Fruit fly (Drosophila melanogaster): Measurements from ENCODE around the gene Osi8.

Gene Osi8

DNA sequence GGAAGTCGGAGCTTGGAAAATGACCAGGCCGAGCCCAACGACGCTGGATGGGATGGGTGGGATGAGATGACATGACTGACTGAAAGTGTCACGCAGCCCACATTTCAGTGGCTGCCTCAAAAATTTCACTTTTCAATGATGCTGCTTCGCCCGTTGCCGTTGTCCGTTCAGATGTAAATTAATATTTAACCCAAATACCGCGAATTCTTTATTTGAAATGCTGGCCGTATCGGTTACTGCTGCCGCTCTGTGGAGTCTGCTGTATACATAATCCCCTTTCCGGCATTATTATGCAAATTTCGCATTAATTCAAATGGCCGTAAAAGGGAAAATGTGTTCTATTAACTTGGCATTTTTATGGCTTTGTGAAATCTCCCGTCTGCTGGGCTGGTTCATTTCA is 24.7 kb upstream of the Osi8 start:
- no peak for TF ChIP-seq EcR (GFP tag; optimal IDR thresholded peaks at IDR 0.05)
- no peak for TF ChIP-seq psq (optimal IDR thresholded peaks at IDR 0.05)
- no peak for TF ChIP-seq CG8478 (optimal IDR thresholded peaks at IDR 0.05)
- no peak for TF ChIP-seq pan (optimal IDR thresholded peaks at IDR 0.05)
- TF ChIP-seq usp (GFP tag; optimal IDR thresholded peaks at IDR 0.05) = no peak
- TF ChIP-seq Dll (optimal IDR thresholded peaks at IDR 0.05) = no peak

DNA sequence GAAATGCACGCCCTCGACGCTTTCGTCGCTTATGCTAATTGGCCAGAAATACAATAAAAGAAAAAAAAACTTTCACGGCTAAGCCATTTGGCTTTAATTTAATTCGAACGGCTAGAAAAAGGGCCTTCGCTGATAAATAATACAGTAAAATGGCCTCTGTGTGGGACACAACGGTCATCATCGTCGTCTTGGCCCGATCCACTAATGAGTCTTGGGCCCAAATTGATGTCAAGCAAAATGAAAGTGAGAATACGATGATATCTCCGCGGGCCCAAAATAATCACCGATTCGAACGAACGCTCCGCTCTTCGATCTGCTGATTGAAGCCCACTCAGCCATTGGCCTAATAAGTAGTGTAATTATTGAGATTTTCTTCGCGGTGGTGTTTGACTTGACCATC is 23.6 kb upstream of the Osi8 start:
- TF ChIP-seq Dll (optimal IDR thresholded peaks at IDR 0.05) = no peak
- TF ChIP-seq psq (optimal IDR thresholded peaks at IDR 0.05) = no peak
- no peak for TF ChIP-seq EcR (GFP tag; optimal IDR thresholded peaks at IDR 0.05)
- no peak for TF ChIP-seq pan (optimal IDR thresholded peaks at IDR 0.05)
- TF ChIP-seq usp (GFP tag; optimal IDR thresholded peaks at IDR 0.05) = no peak
- no peak for TF ChIP-seq CG8478 (optimal IDR thresholded peaks at IDR 0.05)

DNA sequence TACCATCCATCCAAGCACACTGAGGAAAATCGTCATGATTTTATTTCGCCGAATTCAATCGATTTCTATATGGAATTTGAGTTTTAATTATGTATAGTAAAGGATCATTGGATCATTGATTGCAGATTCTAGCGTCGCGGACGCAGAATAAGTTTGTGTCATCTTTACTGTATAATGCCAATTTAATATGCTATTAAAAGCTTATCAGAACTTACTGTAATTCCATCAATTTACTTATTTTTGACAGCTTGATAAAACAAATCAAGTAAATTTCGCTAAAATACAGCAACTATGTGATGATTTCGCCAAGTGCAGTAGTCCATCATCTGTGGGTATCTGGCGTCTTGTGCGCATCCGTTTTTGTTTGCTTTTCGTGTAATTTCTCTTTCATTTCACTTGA is 21.9 kb upstream of the Osi8 start:
- TF ChIP-seq usp (GFP tag; optimal IDR thresholded peaks at IDR 0.05) = no peak
- TF ChIP-seq CG8478 (optimal IDR thresholded peaks at IDR 0.05) = no peak
- no peak for TF ChIP-seq psq (optimal IDR thresholded peaks at IDR 0.05)
- TF ChIP-seq Dll (optimal IDR thresholded peaks at IDR 0.05) = no peak
- no peak for TF ChIP-seq EcR (GFP tag; optimal IDR thresholded peaks at IDR 0.05)
- no peak for TF ChIP-seq pan (optimal IDR thresholded peaks at IDR 0.05)

DNA sequence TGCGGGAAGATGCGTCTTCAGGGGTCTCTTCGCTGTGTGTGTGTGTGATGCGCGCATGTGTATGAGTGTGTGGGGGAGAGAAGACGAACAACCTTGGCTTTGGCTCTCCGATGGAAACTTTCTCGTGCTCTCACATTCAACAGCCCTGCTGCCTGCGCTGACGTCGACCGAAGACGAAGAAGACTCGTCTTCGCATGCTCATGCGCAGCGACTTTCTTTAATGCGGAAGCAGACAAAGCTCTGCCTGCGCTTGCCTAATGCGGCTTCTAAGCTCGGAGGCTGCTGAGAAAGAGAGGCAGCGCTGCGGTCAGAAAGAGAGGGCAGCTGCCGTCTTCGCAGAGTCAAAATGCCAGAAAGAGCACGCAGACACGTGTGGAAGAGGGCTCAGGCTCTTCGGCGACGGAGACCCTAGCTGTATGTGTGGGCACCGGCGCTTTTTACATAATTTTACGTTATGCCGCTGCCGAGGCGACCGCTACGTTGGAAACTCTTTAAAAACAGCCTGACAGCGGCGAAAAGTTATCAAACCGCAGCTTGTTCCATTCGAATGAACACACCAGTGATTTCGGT is 20.7 kb upstream of the Osi8 start, which contains the start of gene Osi6:
TSS of gene Osi6 (plus strand) at position 520 of the 570 bp plus-strand sequence.
- TF ChIP-seq Dll (optimal IDR thresholded peaks at IDR 0.05) (peak; percentile 29), usp (GFP tag; optimal IDR thresholded peaks at IDR 0.05) (no peak)

DNA sequence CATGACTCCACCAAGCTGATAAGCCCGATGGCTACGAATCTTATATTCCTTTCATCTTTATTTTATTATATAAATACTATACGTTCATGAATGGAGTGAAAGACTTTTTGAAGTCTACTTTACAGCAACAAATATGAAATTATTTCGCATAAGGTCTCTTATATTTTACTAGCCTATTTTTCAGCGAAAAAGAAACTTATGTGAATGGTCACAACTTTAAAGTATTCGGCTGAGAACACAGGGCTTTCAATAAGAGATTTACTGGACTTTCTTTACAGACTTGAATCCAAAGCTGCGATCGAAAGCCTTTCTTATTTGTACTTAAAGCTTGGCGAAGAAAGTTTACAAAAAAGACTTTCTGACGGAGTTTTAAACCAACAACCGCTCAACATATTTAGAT is 16.0 kb upstream of the Osi8 start:
- TF ChIP-seq pan (optimal IDR thresholded peaks at IDR 0.05) = no peak

DNA sequence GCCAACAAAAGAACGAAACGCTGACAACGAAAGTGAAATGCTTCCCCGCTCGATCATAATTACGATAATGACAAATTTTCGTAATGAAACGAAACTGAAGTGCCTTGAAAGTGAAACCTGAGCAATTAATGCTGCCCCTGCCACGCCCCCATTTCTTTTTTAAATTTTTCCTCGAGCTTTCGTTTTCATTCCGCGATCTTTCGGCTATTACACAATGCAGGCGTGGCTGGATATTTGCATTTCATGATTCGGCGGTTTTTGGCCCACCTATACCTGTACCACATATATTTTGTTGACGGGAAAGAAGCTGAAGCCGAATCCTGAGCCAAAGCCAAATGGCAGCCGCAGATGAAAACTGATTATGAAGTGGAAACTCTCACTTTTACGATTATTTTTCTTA is 14.7 kb upstream of the Osi8 start:
- TF ChIP-seq EcR (GFP tag; optimal IDR thresholded peaks at IDR 0.05) (no peak), CG8478 (optimal IDR thresholded peaks at IDR 0.05) (no peak), pan (optimal IDR thresholded peaks at IDR 0.05) (no peak), Dll (optimal IDR thresholded peaks at IDR 0.05) (no peak), psq (optimal IDR thresholded peaks at IDR 0.05) (no peak), usp (GFP tag; optimal IDR thresholded peaks at IDR 0.05) (no peak)

DNA sequence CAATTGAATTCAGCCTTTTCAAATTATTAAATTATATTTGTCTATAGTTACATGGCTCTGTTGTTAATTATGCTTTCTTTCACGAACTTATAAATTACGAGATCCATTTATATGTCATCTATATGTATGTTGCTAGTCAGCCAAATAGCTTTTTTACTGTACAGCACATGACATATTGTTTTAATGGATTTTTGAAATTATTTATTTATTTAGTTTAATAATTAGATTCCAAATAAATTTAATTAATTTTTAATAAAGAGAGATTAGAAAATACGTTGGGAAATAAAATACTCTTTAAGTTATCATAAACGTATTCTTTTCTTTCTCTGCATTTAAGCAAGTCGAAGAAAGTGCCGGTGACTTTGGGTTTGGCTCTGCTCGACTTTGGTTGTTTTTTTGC is 13.7 kb upstream of the Osi8 start:
- no peak for TF ChIP-seq psq (optimal IDR thresholded peaks at IDR 0.05)
- no peak for TF ChIP-seq usp (GFP tag; optimal IDR thresholded peaks at IDR 0.05)
- no peak for TF ChIP-seq EcR (GFP tag; optimal IDR thresholded peaks at IDR 0.05)
- TF ChIP-seq pan (optimal IDR thresholded peaks at IDR 0.05) = no peak
- no peak for TF ChIP-seq Dll (optimal IDR thresholded peaks at IDR 0.05)
- TF ChIP-seq CG8478 (optimal IDR thresholded peaks at IDR 0.05) = no peak

DNA sequence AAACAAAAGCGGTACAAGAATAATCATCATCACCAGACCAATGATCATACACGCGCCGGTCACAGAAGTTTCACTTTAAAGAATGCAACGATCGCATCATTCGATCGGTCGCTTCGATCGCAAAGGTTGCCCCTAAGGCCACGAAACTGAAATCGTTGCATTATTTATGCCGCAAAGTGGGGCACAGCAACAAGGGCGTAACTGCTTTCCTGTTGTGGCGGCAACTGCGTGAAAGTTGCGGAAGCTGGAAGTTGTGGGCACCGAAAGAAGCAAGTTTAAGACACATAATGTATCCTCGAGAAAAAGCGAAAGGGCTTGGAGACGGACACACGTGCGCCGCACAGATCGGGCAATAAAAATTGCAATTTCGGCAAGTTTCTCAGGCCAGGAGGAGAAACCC is 10.9 kb upstream of the Osi8 start:
- peak; percentile 59 for TF ChIP-seq Dll (optimal IDR thresholded peaks at IDR 0.05)
- TF ChIP-seq CG8478 (optimal IDR thresholded peaks at IDR 0.05) = no peak
- TF ChIP-seq EcR (GFP tag; optimal IDR thresholded peaks at IDR 0.05) = no peak

DNA sequence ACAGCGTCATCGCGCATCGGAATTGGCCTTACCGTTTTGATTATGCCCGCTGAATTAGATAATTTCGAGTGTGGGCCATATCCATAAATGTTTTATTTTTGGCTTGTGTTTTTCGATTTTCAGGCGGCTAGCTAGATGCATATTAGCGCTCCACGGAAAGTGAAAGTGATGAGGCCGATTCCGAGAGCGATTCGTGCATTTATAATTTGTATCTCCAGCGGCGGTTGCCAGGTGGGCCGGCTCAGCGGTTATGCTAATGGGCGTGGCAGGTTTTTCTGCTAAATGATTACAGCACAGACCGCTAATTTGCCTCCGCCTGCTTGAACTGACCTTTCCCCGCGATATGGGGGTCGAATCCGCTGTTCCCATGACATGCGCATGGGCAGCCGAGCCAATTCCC is 10.0 kb upstream of the Osi8 start:
- no peak for TF ChIP-seq pan (optimal IDR thresholded peaks at IDR 0.05)
- no peak for TF ChIP-seq EcR (GFP tag; optimal IDR thresholded peaks at IDR 0.05)
- no peak for TF ChIP-seq usp (GFP tag; optimal IDR thresholded peaks at IDR 0.05)
- no peak for TF ChIP-seq psq (optimal IDR thresholded peaks at IDR 0.05)
- TF ChIP-seq Dll (optimal IDR thresholded peaks at IDR 0.05) = no peak
- TF ChIP-seq CG8478 (optimal IDR thresholded peaks at IDR 0.05) = no peak

DNA sequence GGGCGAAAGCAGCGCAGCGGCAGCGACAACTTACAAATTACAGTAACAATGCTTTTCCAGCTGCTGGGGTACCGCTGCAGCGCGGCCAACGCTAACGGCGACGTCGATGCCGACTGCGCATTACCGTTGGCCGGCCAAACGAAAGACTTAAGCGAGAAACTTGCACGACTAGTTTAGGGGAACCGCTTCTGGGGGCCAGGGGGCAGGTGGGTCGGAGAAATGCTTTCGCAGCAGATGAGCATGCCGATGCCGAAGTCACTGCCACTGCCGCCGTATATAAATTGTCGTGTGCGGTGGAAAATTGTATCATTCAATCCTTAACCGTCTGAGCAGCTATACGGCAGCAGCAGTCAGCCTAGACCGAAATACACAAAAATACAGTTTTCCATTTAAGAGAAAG is 6.3 kb upstream of the Osi8 start, which contains the start of gene Osi7:
TSS of gene Osi7 (plus strand) at position 301 of the 400 bp plus-strand sequence.
- TF ChIP-seq pan (optimal IDR thresholded peaks at IDR 0.05) = no peak
- no peak for TF ChIP-seq EcR (GFP tag; optimal IDR thresholded peaks at IDR 0.05)
- TF ChIP-seq usp (GFP tag; optimal IDR thresholded peaks at IDR 0.05) = no peak
- no peak for TF ChIP-seq Dll (optimal IDR thresholded peaks at IDR 0.05)
- TF ChIP-seq CG8478 (optimal IDR thresholded peaks at IDR 0.05) = no peak
- no peak for TF ChIP-seq psq (optimal IDR thresholded peaks at IDR 0.05)

DNA sequence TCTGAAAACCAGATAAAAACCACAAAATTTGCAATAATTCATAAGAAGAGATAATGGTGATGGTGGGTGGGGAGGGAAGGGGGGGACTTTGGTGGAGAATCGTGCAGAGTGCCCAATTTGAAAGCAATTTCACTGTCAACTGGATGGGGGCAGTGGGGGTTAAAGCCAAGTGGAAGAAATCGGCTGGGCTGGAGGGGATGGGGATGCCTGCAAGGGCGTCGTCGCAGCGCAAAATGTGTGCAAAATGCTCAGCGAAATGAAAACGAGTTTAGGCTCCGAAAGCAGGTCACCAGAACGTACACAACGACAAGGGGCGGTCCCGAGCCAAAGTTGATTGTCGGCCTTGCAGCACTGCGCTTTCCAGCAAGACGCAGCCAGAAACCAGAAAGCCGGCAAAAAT is 2.2 kb upstream of the Osi8 start:
- TF ChIP-seq CG8478 (optimal IDR thresholded peaks at IDR 0.05) (no peak), Dll (optimal IDR thresholded peaks at IDR 0.05) (peak; percentile 64)

DNA sequence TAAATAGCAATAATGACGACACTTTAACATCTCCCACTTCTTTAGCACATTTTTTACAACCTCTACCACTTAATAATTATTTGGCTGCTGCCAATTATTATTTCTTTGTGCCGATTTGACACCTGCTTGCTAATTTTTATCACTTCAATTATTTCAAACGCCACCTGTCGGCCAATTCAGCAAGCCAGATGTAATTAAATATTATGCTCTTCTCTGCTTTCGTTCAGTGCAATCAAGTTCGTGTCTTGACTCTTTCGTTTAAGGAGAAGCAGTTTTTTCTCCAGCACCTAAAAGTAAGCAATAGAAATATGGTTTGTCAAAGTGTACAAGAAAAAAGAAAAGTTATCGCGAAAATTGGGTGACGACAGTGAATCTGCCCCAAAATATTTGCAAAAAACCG is 537 bp upstream of the Osi8 start:
- TF ChIP-seq EcR (GFP tag; optimal IDR thresholded peaks at IDR 0.05) (no peak), pan (optimal IDR thresholded peaks at IDR 0.05) (no peak), CG8478 (optimal IDR thresholded peaks at IDR 0.05) (no peak), Dll (optimal IDR thresholded peaks at IDR 0.05) (no peak), psq (optimal IDR thresholded peaks at IDR 0.05) (no peak), usp (GFP tag; optimal IDR thresholded peaks at IDR 0.05) (no peak)

DNA sequence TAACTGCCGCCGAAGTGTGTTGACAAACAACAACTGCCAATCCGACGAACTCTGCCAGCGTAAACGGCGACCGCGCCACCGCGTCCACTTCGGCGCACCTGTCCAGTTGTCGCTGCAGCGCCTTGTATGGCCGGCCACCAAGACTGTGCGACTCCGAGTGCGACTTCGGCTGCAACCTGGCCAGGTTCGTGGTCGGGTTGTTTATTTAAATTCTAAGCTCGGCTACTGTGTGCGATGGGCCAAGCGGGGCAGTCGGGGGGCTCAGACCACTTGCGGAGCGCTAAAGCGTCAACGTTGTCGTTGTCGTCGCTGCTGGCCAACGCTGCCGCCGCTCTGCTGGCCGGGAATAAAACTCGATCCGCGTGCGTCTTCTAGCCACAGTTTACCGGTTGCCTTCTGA is 4.9 kb downstream of the Osi8 start, which contains the start of gene Osi9:
TSS of gene Osi9 (plus strand) at position 375 of the 400 bp plus-strand sequence.
- TF ChIP-seq usp (GFP tag; optimal IDR thresholded peaks at IDR 0.05) = no peak
- no peak for TF ChIP-seq psq (optimal IDR thresholded peaks at IDR 0.05)
- no peak for TF ChIP-seq Dll (optimal IDR thresholded peaks at IDR 0.05)
- no peak for TF ChIP-seq EcR (GFP tag; optimal IDR thresholded peaks at IDR 0.05)
- no peak for TF ChIP-seq pan (optimal IDR thresholded peaks at IDR 0.05)
- TF ChIP-seq CG8478 (optimal IDR thresholded peaks at IDR 0.05) = no peak

Measured in whole organism.